Worm (Caenorhabditis elegans) whole organism, dauer: ENCODE data around the gene srt-8.
"Not testable (repeated sequence)": the region's sequence is repeated elsewhere in the genome, so short reads cannot be mapped to it uniquely, and the experiment has no call there.

Experiments used
- unc-62 ChIP-seq: sonication (generic microtip); optimal IDR thresholded peaks from 2 replicates; lab custom pipeline; 2017; ENCODE audit warnings: missing biosample characterization, missing genetic modification reagents, missing genetic modification characterization

srt-8 gene

DNA sequence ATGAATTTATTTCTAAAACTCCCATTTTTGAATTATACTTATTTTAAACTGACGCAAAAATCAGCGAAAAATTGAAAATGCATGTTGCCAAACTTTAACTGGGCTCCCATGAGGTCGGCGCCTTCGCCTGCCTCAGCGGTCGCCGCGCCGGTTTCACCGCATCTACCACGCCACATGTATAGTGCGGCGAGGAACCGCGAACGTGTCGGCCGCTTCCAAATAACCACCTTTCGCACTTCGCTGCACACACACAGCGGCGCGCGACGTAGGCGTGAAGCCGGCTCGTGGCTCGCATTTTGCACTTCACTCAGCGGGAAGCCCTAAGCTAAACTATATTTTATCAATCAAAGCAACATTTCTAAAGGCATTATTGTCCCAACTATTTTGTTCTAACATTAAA, 14.2 kb downstream of the srt-8 start:
- no peak for TF ChIP-seq unc-62

DNA sequence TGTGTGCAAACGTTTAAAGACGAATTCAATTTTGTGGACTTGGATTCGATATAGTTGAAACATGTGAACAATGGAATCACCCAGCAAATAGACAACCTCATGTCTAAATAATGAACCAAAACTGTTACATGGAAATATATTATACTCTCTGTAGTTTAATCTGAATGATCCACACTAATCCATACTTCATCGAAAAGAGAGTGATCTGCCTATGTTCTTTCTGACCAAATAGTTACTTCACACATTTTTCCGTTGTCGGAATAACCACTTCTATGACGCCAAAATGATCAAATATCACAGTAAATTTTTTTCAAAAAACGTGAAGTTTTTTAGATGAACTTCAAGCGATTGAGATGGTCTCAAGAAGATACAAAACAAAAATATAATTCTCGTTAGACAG, 15.7 kb downstream of the srt-8 start, which contains the start of gene Y73C8C.4:
TSS of gene Y73C8C.4 (minus strand) at position 101 of the 400 bp plus-strand sequence.
- not testable (repeated sequence) for TF ChIP-seq unc-62

DNA sequence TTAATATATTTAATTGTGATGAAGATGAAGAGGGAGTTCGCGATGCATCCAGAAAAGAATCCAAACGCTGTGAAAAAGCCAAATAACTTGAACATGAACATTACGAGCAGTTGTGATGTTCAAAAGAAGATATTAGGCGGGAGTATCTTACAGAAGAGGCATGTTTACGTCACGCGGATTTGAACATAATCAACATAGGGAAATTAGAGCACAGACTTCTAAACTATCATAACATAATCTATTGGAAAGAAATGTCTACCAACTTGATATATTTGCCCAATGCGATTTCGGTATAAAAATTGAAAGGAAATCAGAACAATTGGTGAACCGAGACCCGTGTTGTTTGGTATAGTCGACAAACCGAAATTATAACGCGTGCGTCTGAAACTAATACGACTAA, 17.8 kb downstream of the srt-8 start, which contains the start of gene str-66:
TSS of gene str-66 (minus strand) at position 101 of the 400 bp plus-strand sequence.
- TF ChIP-seq unc-62 = no peak

- no peak for TF ChIP-seq unc-62
These were observed 19.4 kb downstream of the srt-8 start, which contains the start of gene str-69 for ce11 chrV:3105810-3106209. TSS of gene str-69 (minus strand) at chrV:3105910.

ce11 chrV:3106785-3107184, 20.4 kb downstream of the srt-8 start:
- TF ChIP-seq unc-62 = no peak

DNA sequence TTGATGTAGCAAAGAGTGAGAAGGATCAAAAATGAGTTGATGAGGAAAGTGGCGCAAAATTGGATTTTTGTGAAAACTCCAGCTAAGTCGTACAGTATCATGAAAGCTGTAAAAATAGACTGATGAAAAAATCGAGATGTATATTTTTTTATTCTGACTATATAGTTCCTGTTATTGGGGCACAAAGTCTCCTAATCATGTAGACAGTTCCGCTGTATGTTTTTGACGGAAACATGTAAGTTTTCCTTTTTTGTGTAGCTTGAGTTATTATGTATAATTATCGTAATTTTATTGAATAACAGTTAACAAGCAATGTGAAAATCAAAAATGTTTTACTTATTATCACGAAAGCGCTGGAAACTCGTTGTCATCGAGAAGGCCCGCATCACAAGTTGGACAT, 21.1 kb downstream of the srt-8 start, which contains the start of gene str-68:
TSS of gene str-68 (minus strand) at position 101 of the 400 bp plus-strand sequence.
- TF ChIP-seq unc-62 = no peak

- no peak for TF ChIP-seq unc-62
These were observed 25.8 kb downstream of the srt-8 start for ce11 chrV:3112198-3112597.

- TF ChIP-seq unc-62 = no peak
These were observed 27.4 kb downstream of the srt-8 start, which contains the start of gene Y73C8C.8 for ce11 chrV:3113751-3114150. TSS of gene Y73C8C.8 (minus strand) at chrV:3113851.

DNA sequence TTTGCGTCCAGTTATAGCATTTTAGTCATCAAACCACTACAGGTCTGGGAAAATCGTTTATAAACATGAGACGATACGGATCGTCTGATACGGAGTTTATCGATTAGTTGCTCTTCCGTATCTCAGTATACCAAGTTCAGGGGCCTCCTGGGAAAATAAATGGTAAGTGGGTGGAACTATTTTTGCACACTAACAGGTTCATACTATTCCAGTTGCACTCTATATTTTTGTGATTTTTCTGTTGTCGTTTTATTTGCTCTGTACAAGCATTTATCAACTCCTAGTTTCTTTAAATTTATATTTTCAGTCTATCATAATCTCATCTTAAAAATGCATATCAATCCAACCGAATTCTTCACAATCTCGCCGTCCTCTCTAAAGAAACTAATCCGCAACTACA, 28.6 kb downstream of the srt-8 start, which contains the start of gene Y73C8C.3:
TSS of gene Y73C8C.3 (plus strand) at position 301 of the 400 bp plus-strand sequence.
- no peak for TF ChIP-seq unc-62

DNA sequence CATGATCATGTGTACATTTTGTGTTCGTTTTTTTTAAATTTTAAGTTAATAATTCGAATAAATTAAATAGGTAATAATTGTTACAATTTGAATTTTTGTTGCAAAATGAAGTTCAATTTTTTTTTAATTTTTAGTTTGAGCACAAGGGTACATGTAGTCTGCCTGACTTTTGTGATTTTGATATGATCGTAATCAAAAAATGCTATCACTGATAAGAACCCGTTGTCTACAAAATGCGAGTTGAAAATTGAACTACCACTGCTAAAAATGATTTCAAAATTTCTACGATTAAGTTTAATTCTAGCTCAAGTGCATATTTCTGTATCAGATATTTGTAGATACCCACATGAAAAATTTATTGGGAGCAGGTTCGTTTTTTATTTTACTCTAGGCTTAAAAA, 31.8 kb downstream of the srt-8 start, which contains the start of gene clec-210:
TSS of gene clec-210 (plus strand) at position 211 of the 400 bp plus-strand sequence.
- TF ChIP-seq unc-62 = no peak

ce11 chrV:3119185-3119584, 32.8 kb downstream of the srt-8 start:
- TF ChIP-seq unc-62 = no peak

ce11 chrV:3121743-3122142, 35.4 kb downstream of the srt-8 start, which contains the start of gene srt-56:
TSS of gene srt-56 (minus strand) at chrV:3121843.
- no peak for TF ChIP-seq unc-62

- TF ChIP-seq unc-62 = no peak
These were observed 36.0 kb downstream of the srt-8 start for ce11 chrV:3122403-3122802.

ce11 chrV:3124912-3125311, 38.6 kb downstream of the srt-8 start, which contains the start of gene Y73C8C.12:
TSS of gene Y73C8C.12 (plus strand) at chrV:3125212.
- TF ChIP-seq unc-62 = no peak

ce11 chrV:3127670-3128069, 41.3 kb downstream of the srt-8 start, which contains the start of gene Y73C8C.10:
TSS of gene Y73C8C.10 (minus strand) at chrV:3127770.
- TF ChIP-seq unc-62 = no peak

DNA sequence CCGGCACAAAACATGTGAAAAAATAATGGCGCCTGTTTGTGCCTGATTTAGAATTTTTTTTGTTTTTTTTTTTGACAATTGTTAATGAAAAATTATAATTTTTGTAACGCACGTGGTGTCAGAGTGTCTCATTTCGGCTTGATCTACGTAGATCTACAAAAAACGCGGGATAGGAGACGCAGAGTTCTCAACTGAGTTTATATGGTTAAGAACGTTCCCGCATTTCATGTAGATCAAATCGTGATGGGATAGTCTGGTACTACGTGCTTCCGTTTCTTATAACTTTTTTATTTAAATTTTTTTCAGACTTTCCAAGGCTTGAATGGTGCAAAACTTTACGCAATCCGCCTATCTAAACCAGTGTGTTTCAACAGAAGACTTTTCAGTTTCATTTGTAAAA, 42.4 kb downstream of the srt-8 start, which contains the start of gene tat-6:
TSS of gene tat-6 (plus strand) at position 301 of the 400 bp plus-strand sequence.
- no peak for TF ChIP-seq unc-62

ce11 chrV:3132116-3132515, 45.8 kb downstream of the srt-8 start:
- no peak for TF ChIP-seq unc-62

- TF ChIP-seq unc-62 = no peak
These were observed 47.0 kb downstream of the srt-8 start, which contains the start of gene F02C9.2 for ce11 chrV:3133293-3133755. TSS of gene F02C9.2 (plus strand) at chrV:3133705.
